Fruit fly (Drosophila melanogaster): Measurements from ENCODE around the gene CG15387.

The CG15387 gene

DNA sequence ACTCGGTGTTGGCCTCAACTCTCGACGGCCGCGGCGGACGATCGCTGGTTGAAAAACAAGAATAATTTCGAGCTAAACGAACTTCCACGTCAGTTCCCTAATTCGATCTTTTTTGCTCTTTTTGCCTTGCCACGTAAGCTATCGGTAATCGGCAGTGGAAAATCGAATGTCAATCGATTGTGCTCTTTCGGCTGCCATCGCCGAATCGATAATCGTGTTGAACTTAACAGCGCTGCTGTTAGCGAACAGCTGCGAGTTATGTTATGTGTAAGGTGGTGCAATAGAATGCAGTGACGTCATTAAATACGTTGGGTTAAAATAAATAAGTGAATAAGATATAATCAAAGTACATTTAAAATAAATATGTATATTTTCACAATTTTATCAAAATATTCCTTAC, 10.6 kb upstream of the CG15387 start, which contains the start of gene Sec24CD (continued):
- TF ChIP-seq CG11696 (GFP tag; IDR thresholded peaks at IDR 0.05) (no peak), tup (GFP tag; optimal IDR thresholded peaks at IDR 0.05) (no peak), CG16813 (GFP tag; IDR thresholded peaks at IDR 0.05; ENCODE audit: partially characterized antibody) (peak; percentile 84), nau (GFP tag; optimal IDR thresholded peaks at IDR 0.05) (no peak), ac (GFP tag; optimal IDR thresholded peaks at IDR 0.05) (no peak), gsb (GFP tag; IDR thresholded peaks at IDR 0.05) (no peak), CG10366 (GFP tag; IDR thresholded peaks at IDR 0.05) (no peak), CG11560 (tag; IDR thresholded peaks at IDR 0.05) (peak; percentile 98), luna (GFP tag; optimal IDR thresholded peaks at IDR 0.05) (no peak), CG3847 (GFP tag; IDR thresholded peaks at IDR 0.05) (no peak), her (GFP tag; optimal IDR thresholded peaks at IDR 0.05) (no peak), Chrac-16 (GFP tag; optimal IDR thresholded peaks at IDR 0.05) (no peak), CG10979 (tag; optimal IDR thresholded peaks at IDR 0.05) (peak; percentile 20), CG13894 (tag; optimal IDR thresholded peaks at IDR 0.05) (no peak), CG12659 (GFP tag; optimal IDR thresholded peaks at IDR 0.05) (peak; percentile 73), Doc3 (GFP tag; IDR thresholded peaks at IDR 0.05; ENCODE audit: partially characterized antibody) (peak; percentile 87), disco-r (GFP tag; optimal IDR thresholded peaks at IDR 0.05) (no peak), grn (GFP tag; optimal IDR thresholded peaks at IDR 0.05) (no peak), CG30403 (GFP tag; optimal IDR thresholded peaks at IDR 0.05) (peak; percentile 16), unc-4 (GFP tag; IDR thresholded peaks at IDR 0.05; ENCODE audit: partially characterized antibody) (peak; percentile 84), Aef1 (GFP tag; IDR thresholded peaks at IDR 0.05) (no peak), zen2 (GFP tag; IDR thresholded peaks at IDR 0.05; ENCODE audit: partially characterized antibody) (peak; percentile 96), Camta (GFP tag; optimal IDR thresholded peaks at IDR 0.05) (no peak), CG17829 (tag; optimal IDR thresholded peaks at IDR 0.05) (peak; percentile 33), Scr (GFP tag; IDR thresholded peaks at IDR 0.05; ENCODE audit: partially characterized antibody) (peak; percentile 83), so (GFP tag; IDR thresholded peaks at IDR 0.05) (no peak), scrt (GFP tag; optimal IDR thresholded peaks at IDR 0.05) (no peak), aop (GFP tag; IDR thresholded peaks at IDR 0.05) (no peak), CG4730 (GFP tag; IDR thresholded peaks at IDR 0.05) (no peak), Hmr (GFP tag; optimal IDR thresholded peaks at IDR 0.05) (no peak), phol (tag; optimal IDR thresholded peaks at IDR 0.05) (no peak), MESR4 (GFP tag; optimal IDR thresholded peaks at IDR 0.05) (peak; percentile 84), gro (GFP tag; optimal IDR thresholded peaks at IDR 0.05) (no peak), CG2120 (GFP tag; optimal IDR thresholded peaks at IDR 0.05) (peak; percentile 6), CG14860 (GFP tag; IDR thresholded peaks at IDR 0.05; ENCODE audit: partially characterized antibody) (peak; percentile 91), pzg (GFP tag; optimal IDR thresholded peaks at IDR 0.05) (peak; percentile 84), stc (GFP tag; IDR thresholded peaks at IDR 0.05) (no peak), CG9215 (GFP tag; IDR thresholded peaks at IDR 0.05) (no peak), CG11247 (GFP tag; IDR thresholded peaks at IDR 0.05) (no peak), bigmax (GFP tag; optimal IDR thresholded peaks at IDR 0.05) (no peak), pum (GFP tag; optimal IDR thresholded peaks at IDR 0.05) (no peak), eyg (GFP tag; optimal IDR thresholded peaks at IDR 0.05) (no peak), Nf-YB (GFP tag; optimal IDR thresholded peaks at IDR 0.05) (no peak), CG31224 (GFP tag; IDR thresholded peaks at IDR 0.05) (no peak), CG3726 (GFP tag; IDR thresholded peaks at IDR 0.05) (no peak), en (GFP tag; optimal IDR thresholded peaks at IDR 0.05) (no peak), tll (GFP tag; optimal IDR thresholded peaks at IDR 0.05) (no peak), CG10543 (GFP tag; optimal IDR thresholded peaks at IDR 0.05) (no peak), pnt (GFP tag; optimal IDR thresholded peaks at IDR 0.05) (no peak), NFAT (GFP tag; IDR thresholded peaks at IDR 0.05) (no peak), Pdp1 (GFP tag; optimal IDR thresholded peaks at IDR 0.05) (no peak)

Measured in whole organism, embryonic.